Worm (Caenorhabditis elegans): ENCODE measurements around the gene gad-1.

The gad-1 gene

DNA sequence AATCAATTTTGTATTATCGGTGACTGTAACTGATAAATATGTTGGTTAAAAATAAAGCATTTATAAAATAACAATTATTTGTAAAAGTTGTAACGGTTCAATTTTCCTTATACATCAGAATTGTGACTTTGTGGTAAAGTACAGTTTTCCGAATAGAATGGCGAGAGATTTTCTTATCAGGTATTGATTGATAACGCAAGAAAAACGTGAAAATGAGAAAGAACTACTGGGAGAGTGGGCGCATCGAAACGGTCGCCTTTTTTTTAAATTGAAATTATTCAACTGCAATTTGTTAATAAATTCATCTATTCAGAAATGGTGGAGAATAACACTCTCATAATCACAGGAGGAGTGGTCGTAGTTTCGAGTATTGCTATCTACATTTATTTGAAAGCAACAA lies 3.0 kb upstream of the gad-1 start, which contains the start of gene hpo-19:
TSS of gene hpo-19 (plus strand) at position 314 of the 400 bp plus-strand sequence.
- TF ChIP-seq lin-13 (tag; optimal IDR thresholded peaks at IDR 0.05) (no peak), nhr-237 (tag; optimal IDR thresholded peaks at IDR 0.05) (no peak), unc-120 (tag; optimal IDR thresholded peaks at IDR 0.05; ENCODE audit: poor library complexity, severe bottlenecking) (no peak), ztf-11 (tag; optimal IDR thresholded peaks at IDR 0.05) (no peak), pha-4 (tag; optimal IDR thresholded peaks at IDR 0.05) (no peak), elt-3 (tag; optimal IDR thresholded peaks at IDR 0.05) (no peak), lsy-2 (tag; optimal IDR thresholded peaks at IDR 0.05) (no peak), unc-39 (tag; optimal IDR thresholded peaks at IDR 0.05) (no peak), tbx-8 (GFP tag; optimal IDR thresholded peaks at IDR 0.05) (no peak), mls-2 (tag; optimal IDR thresholded peaks at IDR 0.05) (no peak), unc-62 (GFP tag; optimal IDR thresholded peaks at IDR 0.05) (no peak), nhr-2 (tag; optimal IDR thresholded peaks at IDR 0.05) (no peak), ceh-83 (GFP tag; optimal IDR thresholded peaks at IDR 0.05) (no peak), ces-1 (GFP tag; optimal IDR thresholded peaks at IDR 0.05) (no peak), bed-3 (GFP tag; optimal IDR thresholded peaks at IDR 0.05) (no peak), lin-32 (GFP tag; optimal IDR thresholded peaks at IDR 0.05) (no peak), sptf-1 (tag; optimal IDR thresholded peaks at IDR 0.05) (no peak), nhr-76 (tag; optimal IDR thresholded peaks at IDR 0.05) (no peak), nhr-12 (tag; optimal IDR thresholded peaks at IDR 0.05) (no peak), hlh-1 (tag; optimal IDR thresholded peaks at IDR 0.05) (no peak)

DNA sequence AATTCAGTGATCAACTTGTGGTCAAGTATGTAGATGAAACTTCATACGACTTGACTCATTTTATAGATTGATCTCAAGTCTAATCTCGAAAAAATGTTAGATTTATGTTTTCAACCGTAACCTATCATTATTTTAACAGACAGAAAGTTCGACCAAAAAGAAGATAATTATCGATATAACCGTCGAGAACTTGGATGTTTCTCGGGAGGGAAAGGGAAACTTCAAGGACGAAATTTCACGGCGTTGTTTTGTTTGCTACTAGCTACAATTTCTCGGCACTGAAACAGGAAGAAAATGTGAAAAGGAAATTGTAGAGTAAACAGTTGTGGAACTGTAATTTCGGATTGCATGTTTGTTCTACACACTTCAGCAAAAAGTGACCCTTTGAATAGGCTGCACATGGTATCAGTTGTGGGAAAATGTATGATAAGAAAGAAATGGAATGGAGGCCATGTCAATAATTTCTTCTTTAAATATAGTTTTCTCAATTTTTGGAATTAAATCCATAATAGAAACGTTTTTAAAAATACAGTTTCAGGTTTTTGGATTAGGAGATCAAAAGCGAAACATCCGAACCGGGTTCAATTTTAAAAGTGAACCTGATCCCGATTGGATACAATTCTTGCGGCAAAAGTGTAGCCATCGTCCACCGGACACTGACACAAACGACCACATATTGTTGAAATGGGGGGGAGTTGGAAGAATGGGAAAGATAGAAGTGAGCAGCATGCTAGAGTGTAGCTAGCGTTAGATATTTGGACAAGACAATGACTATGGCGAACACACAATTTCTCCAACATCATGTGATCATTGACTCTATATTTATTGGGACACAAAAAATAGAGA lies 2.5 kb downstream of the gad-1 start:
- TF ChIP-seq drap-1 (GFP tag; optimal IDR thresholded peaks at IDR 0.05) (no peak), nhr-237 (tag; optimal IDR thresholded peaks at IDR 0.05) (no peak), mep-1 (tag; optimal IDR thresholded peaks at IDR 0.05) (no peak), unc-39 (tag; optimal IDR thresholded peaks at IDR 0.05) (no peak), snpc-4 (tag; optimal IDR thresholded peaks at IDR 0.05) (no peak), cnd-1 (tag; optimal IDR thresholded peaks at IDR 0.05) (no peak), pha-4 (tag; optimal IDR thresholded peaks at IDR 0.05) (no peak), mab-5 (tag; optimal IDR thresholded peaks at IDR 0.05) (no peak), zip-8 (tag; optimal IDR thresholded peaks at IDR 0.05) (no peak), nhr-76 (tag; optimal IDR thresholded peaks at IDR 0.05) (no peak), nhr-2 (tag; optimal IDR thresholded peaks at IDR 0.05) (no peak), ceh-39 (tag; optimal IDR thresholded peaks at IDR 0.05) (no peak), sem-2 (GFP tag; optimal IDR thresholded peaks at IDR 0.05) (no peak), unc-62 (GFP tag; optimal IDR thresholded peaks at IDR 0.05) (no peak), ces-1 (GFP tag; optimal IDR thresholded peaks at IDR 0.05) (no peak), nhr-12 (tag; optimal IDR thresholded peaks at IDR 0.05) (no peak), lsy-2 (tag; optimal IDR thresholded peaks at IDR 0.05) (no peak)

DNA sequence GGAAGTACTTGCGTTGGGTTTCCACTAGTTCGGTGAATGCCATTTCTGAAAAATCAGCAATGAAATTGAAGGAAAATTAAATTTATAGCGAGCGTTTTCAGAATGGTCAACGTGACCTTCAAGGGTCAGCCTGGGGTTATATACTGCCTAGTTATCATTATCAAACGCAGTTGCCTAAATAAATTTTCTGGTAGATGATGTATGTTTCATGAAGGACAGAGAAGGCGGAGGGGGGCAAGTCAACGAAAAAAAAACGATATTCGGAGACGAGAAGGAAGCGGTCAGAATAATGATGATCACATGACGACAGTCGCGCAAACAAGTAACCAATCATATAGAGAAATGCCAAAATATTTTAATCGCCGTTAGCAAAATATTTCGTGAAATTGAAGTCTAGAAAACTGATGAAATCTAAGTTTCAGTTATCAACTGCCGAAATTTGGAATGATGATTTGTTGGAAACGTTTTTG lies 3.4 kb downstream of the gad-1 start, which contains the start of gene alh-4:
TSS of gene alh-4 (minus strand) at position 51 of the 470 bp plus-strand sequence.
- TF ChIP-seq bed-3 (GFP tag; optimal IDR thresholded peaks at IDR 0.05) (no peak), nhr-12 (tag; optimal IDR thresholded peaks at IDR 0.05) (no peak), ceh-39 (tag; optimal IDR thresholded peaks at IDR 0.05) (no peak), M03D4.4 (tag; optimal IDR thresholded peaks at IDR 0.05) (no peak), nhr-76 (tag; optimal IDR thresholded peaks at IDR 0.05) (no peak), unc-39 (tag; optimal IDR thresholded peaks at IDR 0.05) (no peak), elt-1 (tag; optimal IDR thresholded peaks at IDR 0.05; ENCODE audit: borderline replicate concordance, insufficient read depth) (no peak), nhr-28 (tag; optimal IDR thresholded peaks at IDR 0.05) (no peak), unc-120 (tag; optimal IDR thresholded peaks at IDR 0.05; ENCODE audit: poor library complexity, severe bottlenecking) (no peak), ztf-11 (tag; optimal IDR thresholded peaks at IDR 0.05) (no peak), lin-13 (tag; optimal IDR thresholded peaks at IDR 0.05) (no peak), snpc-4 (tag; optimal IDR thresholded peaks at IDR 0.05) (no peak), mls-2 (tag; optimal IDR thresholded peaks at IDR 0.05) (no peak), sem-2 (GFP tag; optimal IDR thresholded peaks at IDR 0.05) (no peak)

DNA sequence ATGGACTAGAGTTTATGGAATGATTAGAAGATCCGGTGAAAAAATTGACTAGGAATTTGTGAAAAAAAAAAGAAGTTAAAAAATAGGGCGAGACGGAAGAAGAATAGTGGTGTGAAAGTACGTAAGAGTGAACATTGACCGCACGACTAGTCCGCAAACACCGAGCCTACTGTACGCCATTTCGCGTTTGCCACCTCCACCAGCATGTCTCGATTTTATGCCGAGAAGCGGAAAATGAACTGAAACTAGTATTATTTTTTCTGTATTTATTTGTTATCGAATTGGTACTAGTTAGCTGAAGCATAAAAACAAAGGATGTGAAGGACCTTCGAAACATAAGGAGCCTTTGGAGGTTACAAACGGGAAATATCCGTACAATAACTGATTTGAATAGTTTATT lies 5.9 kb downstream of the gad-1 start:
- no peak for TF ChIP-seq ceh-39 (tag; optimal IDR thresholded peaks at IDR 0.05)
- no peak for TF ChIP-seq bed-3 (GFP tag; optimal IDR thresholded peaks at IDR 0.05)
- TF ChIP-seq lin-13 (tag; optimal IDR thresholded peaks at IDR 0.05), result no peak
- no peak for TF ChIP-seq ceh-83 (GFP tag; optimal IDR thresholded peaks at IDR 0.05)
- TF ChIP-seq mep-1 (tag; optimal IDR thresholded peaks at IDR 0.05), result peak; percentile 30
- no peak for TF ChIP-seq zip-8 (tag; optimal IDR thresholded peaks at IDR 0.05)
- TF ChIP-seq ham-2 (GFP tag; optimal IDR thresholded peaks at IDR 0.05), result no peak
- TF ChIP-seq tbx-8 (GFP tag; optimal IDR thresholded peaks at IDR 0.05), result no peak
- no peak for TF ChIP-seq unc-62 (GFP tag; optimal IDR thresholded peaks at IDR 0.05)
- TF ChIP-seq ztf-11 (tag; optimal IDR thresholded peaks at IDR 0.05), result no peak
- TF ChIP-seq lsy-2 (tag; optimal IDR thresholded peaks at IDR 0.05), result peak; percentile 75
- TF ChIP-seq drap-1 (GFP tag; optimal IDR thresholded peaks at IDR 0.05), result no peak
- TF ChIP-seq ces-1 (GFP tag; optimal IDR thresholded peaks at IDR 0.05), result no peak
- no peak for TF ChIP-seq unc-39 (tag; optimal IDR thresholded peaks at IDR 0.05)
- no peak for TF ChIP-seq sptf-1 (tag; optimal IDR thresholded peaks at IDR 0.05)
- no peak for TF ChIP-seq nhr-76 (tag; optimal IDR thresholded peaks at IDR 0.05)
- peak; percentile 18 for TF ChIP-seq cnd-1 (tag; optimal IDR thresholded peaks at IDR 0.05)
- TF ChIP-seq snpc-4 (tag; optimal IDR thresholded peaks at IDR 0.05), result no peak
- no peak for TF ChIP-seq nhr-12 (tag; optimal IDR thresholded peaks at IDR 0.05)
- no peak for TF ChIP-seq hlh-1 (tag; optimal IDR thresholded peaks at IDR 0.05)

Measured in whole organism, mixed stage, embryonic.